Worm (Caenorhabditis elegans) whole organism, L2 larva: ENCODE results near the gene acs-18.

Experiments used
- C34F6.9 ChIP-seq: fragments of 150-350 bp; optimal IDR thresholded peaks from 2 replicates; lab custom pipeline; 2014; ENCODE audit warnings: missing biosample characterization, missing genetic modification characterization
- F13H6.1 ChIP-seq: sonication (generic microtip); optimal IDR thresholded peaks from 2 replicates; lab custom pipeline; 2016; ENCODE audit warnings: missing genetic modification characterization, missing compliant biosample characterization
- R02D3.7 ChIP-seq: fragments of 150-350 bp; optimal IDR thresholded peaks from 2 replicates; lab custom pipeline; 2014; ENCODE audit warnings: missing biosample characterization, missing genetic modification characterization
- Y55F3AM.14 ChIP-seq: fragments of 200-800 bp; sonication (Bioruptor generic); optimal IDR thresholded peaks from 2 replicates; lab custom pipeline; 2018; ENCODE audit warnings: mild to moderate bottlenecking, missing genetic modification characterization, missing compliant biosample characterization
- ZK546.5 ChIP-seq: sonication (generic microtip); optimal IDR thresholded peaks from 2 replicates; lab custom pipeline; 2017; ENCODE audit warnings: missing biosample characterization, missing genetic modification characterization
- alr-1 ChIP-seq: fragments of 150-350 bp; optimal IDR thresholded peaks from 2 replicates; lab custom pipeline; 2014; ENCODE audit warnings: missing biosample characterization, missing genetic modification characterization
- aly-2 ChIP-seq: fragments of 150-350 bp; optimal IDR thresholded peaks from 2 replicates; lab custom pipeline; 2014; ENCODE audit warnings: missing biosample characterization, missing genetic modification characterization
- ama-1 ChIP-seq: fragments of 150-350 bp; optimal IDR thresholded peaks from 2 replicates; lab custom pipeline; 2018; ENCODE audit warnings: inconsistent platforms
- ceh-16 ChIP-seq: fragments of 150-350 bp; optimal IDR thresholded peaks from 2 replicates; lab custom pipeline; 2014; ENCODE audit warnings: missing biosample characterization, missing genetic modification characterization
- ceh-82 ChIP-seq: fragments of 150-350 bp; optimal IDR thresholded peaks from 2 replicates; lab custom pipeline; 2014; ENCODE audit warnings: missing biosample characterization, missing genetic modification characterization
- crh-2 ChIP-seq: sonication (generic microtip); optimal IDR thresholded peaks from 2 replicates; lab custom pipeline; 2017; ENCODE audit warnings: missing biosample characterization, missing genetic modification characterization
- dmd-4 ChIP-seq: sonication (generic microtip); optimal IDR thresholded peaks from 2 replicates; lab custom pipeline; 2017; ENCODE audit warnings: missing biosample characterization, missing genetic modification characterization
- egl-27 ChIP-seq: sonication (generic microtip); optimal IDR thresholded peaks from 3 replicates; lab custom pipeline; 2017; ENCODE audit warnings: missing biosample characterization, missing genetic modification reagents, missing genetic modification characterization
- elt-1 ChIP-seq: fragments of 150-350 bp; optimal IDR thresholded peaks from 2 replicates; lab custom pipeline; 2014; ENCODE audit warnings: missing biosample characterization, missing genetic modification characterization
- elt-3 ChIP-seq: sonication (generic microtip); optimal IDR thresholded peaks from 2 replicates; lab custom pipeline; 2017; ENCODE audit warnings: missing biosample characterization, missing genetic modification characterization
- fos-1 ChIP-seq: fragments of 150-350 bp; optimal IDR thresholded peaks from 2 replicates; lab custom pipeline; 2014; ENCODE audit warnings: missing biosample characterization, missing genetic modification characterization
- gmeb-1 ChIP-seq: fragments of 150-350 bp; optimal IDR thresholded peaks from 2 replicates; lab custom pipeline; 2014; ENCODE audit warnings: missing biosample characterization, missing genetic modification characterization
- lin-11 ChIP-seq: fragments of 150-350 bp; sonication (generic microtip); optimal IDR thresholded peaks from 2 replicates; lab custom pipeline; 2014; ENCODE audit warnings: missing biosample characterization, missing genetic modification characterization, inconsistent platforms, mixed read lengths
- lin-13 ChIP-seq: fragments of 150-350 bp; optimal IDR thresholded peaks from 2 replicates; lab custom pipeline; 2014; ENCODE audit warnings: missing biosample characterization, missing genetic modification reagents, missing genetic modification characterization
- lsy-2 ChIP-seq, 2 experiments: fragments of 150-350 bp in 1 of 2; sonication (generic microtip) in 1 of 2; optimal IDR thresholded peaks; 2 replicates each; lab custom pipeline; 2014 to 2017; ENCODE audit warnings: missing biosample characterization in 2 of 2, missing genetic modification characterization in 2 of 2
- mab-5 ChIP-seq: fragments of 150-350 bp; optimal IDR thresholded peaks from 2 replicates; lab custom pipeline; 2014; ENCODE audit warnings: missing biosample characterization, missing genetic modification characterization
- mbf-1 ChIP-seq: sonication (generic microtip); optimal IDR thresholded peaks from 2 replicates; lab custom pipeline; 2017; ENCODE audit warnings: missing biosample characterization, missing genetic modification characterization
- mdl-1 ChIP-seq, 2 experiments: fragments of 150-350 bp in 1 of 2; sonication (generic microtip) in 1 of 2; optimal IDR thresholded peaks; 2 replicates each; lab custom pipeline; 2017; ENCODE audit warnings: missing biosample characterization in 2 of 2, missing genetic modification characterization in 2 of 2
- nhr-10 ChIP-seq: sonication (generic microtip); optimal IDR thresholded peaks from 2 replicates; lab custom pipeline; 2017; ENCODE audit warnings: missing biosample characterization, missing genetic modification characterization
- nhr-11 ChIP-seq: fragments of 150-350 bp; optimal IDR thresholded peaks from 2 replicates; lab custom pipeline; 2014; ENCODE audit warnings: missing biosample characterization, missing genetic modification characterization
- nhr-129 ChIP-seq: fragments of 150-350 bp; optimal IDR thresholded peaks from 2 replicates; lab custom pipeline; 2014; ENCODE audit warnings: missing biosample characterization, missing genetic modification characterization
- nhr-21 ChIP-seq: fragments of 150-350 bp; optimal IDR thresholded peaks from 2 replicates; lab custom pipeline; 2014; ENCODE audit warnings: missing biosample characterization, missing genetic modification characterization
- nhr-23 ChIP-seq: fragments of 150-350 bp; optimal IDR thresholded peaks from 2 replicates; lab custom pipeline; 2014; ENCODE audit warnings: missing biosample characterization, missing genetic modification reagents, missing genetic modification characterization
- nhr-237 ChIP-seq: fragments of 150-350 bp; optimal IDR thresholded peaks from 2 replicates; lab custom pipeline; 2014; ENCODE audit warnings: missing biosample characterization, missing genetic modification characterization
- nhr-25 ChIP-seq: fragments of 150-350 bp; sonication (generic microtip); optimal IDR thresholded peaks from 3 replicates; lab custom pipeline; 2014; ENCODE audit warnings: missing biosample characterization, missing genetic modification characterization
- nhr-6 ChIP-seq: fragments of 150-350 bp; optimal IDR thresholded peaks from 2 replicates; lab custom pipeline; 2014; ENCODE audit warnings: missing biosample characterization, missing genetic modification characterization
- nhr-77 ChIP-seq: fragments of 150-350 bp; optimal IDR thresholded peaks from 2 replicates; lab custom pipeline; 2014; ENCODE audit warnings: missing biosample characterization, missing genetic modification characterization
- peb-1 ChIP-seq: fragments of 150-350 bp; optimal IDR thresholded peaks from 2 replicates; lab custom pipeline; 2014; ENCODE audit warnings: missing biosample characterization, missing genetic modification characterization
- sem-4 ChIP-seq: fragments of 150-350 bp; optimal IDR thresholded peaks from 2 replicates; lab custom pipeline; 2014; ENCODE audit warnings: missing biosample characterization, missing genetic modification reagents, missing genetic modification characterization
- skn-1 ChIP-seq: sonication (generic microtip); optimal IDR thresholded peaks from 2 replicates; lab custom pipeline; 2017; ENCODE audit warnings: missing biosample characterization, missing genetic modification characterization
- sma-3 ChIP-seq: sonication (generic microtip); optimal IDR thresholded peaks from 2 replicates; lab custom pipeline; 2016; ENCODE audit warnings: missing genetic modification reagents, missing genetic modification characterization, missing compliant biosample characterization
- sma-9 ChIP-seq, 2 experiments: fragments of 150-350 bp in 1 of 2; sonication (generic microtip) in 1 of 2; optimal IDR thresholded peaks; 2 replicates each; lab custom pipeline; 2014 to 2016; ENCODE audit warnings: missing genetic modification characterization in 2 of 2, mild to moderate bottlenecking in 1 of 2, missing biosample characterization in 1 of 2, missing compliant biosample characterization in 1 of 2, missing genetic modification reagents in 1 of 2, moderate library complexity in 1 of 2
- snpc-4 ChIP-seq: fragments of 150-350 bp; optimal IDR thresholded peaks from 2 replicates; lab custom pipeline; 2014; ENCODE audit warnings: missing biosample characterization, missing genetic modification characterization
- unc-39 ChIP-seq: fragments of 150-350 bp; optimal IDR thresholded peaks from 2 replicates; lab custom pipeline; 2014; ENCODE audit warnings: missing biosample characterization, missing genetic modification characterization
- unc-55 ChIP-seq: fragments of 150-350 bp; sonication (generic microtip); optimal IDR thresholded peaks from 3 replicates; lab custom pipeline; 2014; ENCODE audit warnings: missing biosample characterization, missing genetic modification reagents, missing genetic modification characterization
- zag-1 ChIP-seq: fragments of 150-350 bp; optimal IDR thresholded peaks from 2 replicates; lab custom pipeline; 2014; ENCODE audit warnings: missing biosample characterization, missing genetic modification characterization
- ztf-11 ChIP-seq: sonication (generic microtip); optimal IDR thresholded peaks from 2 replicates; lab custom pipeline; 2017; ENCODE audit warnings: missing biosample characterization, missing genetic modification characterization
- ztf-4 ChIP-seq: fragments of 150-350 bp; optimal IDR thresholded peaks from 2 replicates; lab custom pipeline; 2014; ENCODE audit warnings: missing biosample characterization, missing genetic modification characterization

acs-18 gene

DNA sequence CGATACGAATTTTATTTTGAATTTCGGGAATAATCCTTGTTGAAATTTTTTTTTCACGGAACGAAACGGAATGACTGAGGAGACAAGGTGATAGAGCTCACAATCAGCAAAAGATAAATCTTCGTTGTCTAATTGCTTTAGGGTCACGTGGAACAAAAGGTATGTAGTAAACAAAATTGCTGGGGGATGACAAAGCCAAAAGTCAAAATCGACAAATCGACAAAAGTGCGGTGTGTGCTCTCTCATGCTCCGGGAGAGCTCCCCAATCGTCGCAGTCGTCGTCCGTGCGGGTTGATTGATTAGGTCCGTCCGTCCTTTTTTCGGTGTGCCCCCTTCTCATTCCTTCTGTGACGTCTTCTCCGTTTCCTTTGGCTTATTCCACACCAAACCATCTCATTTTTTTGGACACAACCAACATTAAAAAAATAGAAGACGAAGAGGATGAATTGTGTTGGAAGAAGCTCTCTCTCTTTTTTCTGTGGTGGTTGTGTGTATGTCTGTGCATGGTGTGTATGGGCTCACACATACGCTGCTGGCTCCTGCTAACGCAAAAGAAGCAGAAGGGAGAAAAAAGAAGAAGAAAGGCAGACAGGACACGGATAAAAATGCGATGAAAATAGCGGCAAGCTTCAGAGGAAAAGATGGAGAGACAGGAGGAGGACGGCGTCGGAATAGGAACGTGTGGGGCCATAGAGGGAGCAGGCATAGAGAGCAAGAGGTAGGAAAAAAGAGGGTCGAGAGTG is 28.3 kb upstream of the acs-18 start:
- TF ChIP-seq Y55F3AM.14 (GFP tag; lab: Kevin White, UChicago): peak; percentile 57
- peak in 1 of 2 experiments; percentile 8 for TF ChIP-seq lsy-2 (tag; optimal IDR thresholded peaks at IDR 0.05; lab: Kevin White, UChicago)
- no peak for TF ChIP-seq mab-5 (tag; lab: Kevin White, UChicago)
- peak; percentile 28 for TF ChIP-seq sma-9 (GFP tag; optimal IDR thresholded peaks at IDR 0.05; lab: Kevin White, UChicago)
- TF ChIP-seq sma-9 (tag; optimal IDR thresholded peaks at IDR 0.05; lab: Kevin White, UChicago): no peak
- no peak for TF ChIP-seq nhr-11 (tag; lab: Kevin White, UChicago)
- TF ChIP-seq lin-11 (tag; lab: Kevin White, UChicago): peak; percentile 23
- TF ChIP-seq ztf-11 (tag; lab: Kevin White, UChicago): no peak
- peak in 1 of 2 experiments; percentile 36 for TF ChIP-seq mdl-1 (tag; optimal IDR thresholded peaks at IDR 0.05; lab: Kevin White, UChicago)
- peak; percentile 40 for TF ChIP-seq C34F6.9 (tag; lab: Kevin White, UChicago)
- peak; percentile 34 for TF ChIP-seq nhr-129 (tag; lab: Kevin White, UChicago)

- no peak for TF ChIP-seq C34F6.9 (tag; lab: Kevin White, UChicago)
- TF ChIP-seq nhr-23 (tag; lab: Kevin White, UChicago): no peak
- no peak for TF ChIP-seq unc-39 (tag; lab: Kevin White, UChicago)
- TF ChIP-seq ZK546.5 (tag; lab: Kevin White, UChicago): no peak
- TF ChIP-seq alr-1 (tag; lab: Kevin White, UChicago): no peak
- peak; percentile 41 for TF ChIP-seq crh-2
Measured at ce11 chrIV:10339701-10340100, 26.2 kb upstream of the acs-18 start.

ce11 chrIV:10337286-10337685 is 23.8 kb upstream of the acs-18 start:
- TF ChIP-seq egl-27 (tag; lab: Kevin White, UChicago) (no peak), ztf-4 (tag; lab: Kevin White, UChicago) (no peak), peb-1 (tag; lab: Kevin White, UChicago) (no peak), mbf-1 (tag; lab: Kevin White, UChicago) (no peak), nhr-11 (tag; lab: Kevin White, UChicago) (no peak), crh-2 (no peak), zag-1 (no peak), ceh-82 (no peak), snpc-4 (tag; lab: Kevin White, UChicago) (no peak), F13H6.1 (tag; lab: Kevin White, UChicago) (no peak), elt-3 (no peak), ZK546.5 (tag; lab: Kevin White, UChicago) (no peak), ztf-11 (tag; lab: Kevin White, UChicago) (no peak), dmd-4 (tag; lab: Kevin White, UChicago) (no peak), R02D3.7 (tag; lab: Kevin White, UChicago) (no peak), mab-5 (tag; lab: Kevin White, UChicago) (no peak), C34F6.9 (tag; lab: Kevin White, UChicago) (no peak)

DNA sequence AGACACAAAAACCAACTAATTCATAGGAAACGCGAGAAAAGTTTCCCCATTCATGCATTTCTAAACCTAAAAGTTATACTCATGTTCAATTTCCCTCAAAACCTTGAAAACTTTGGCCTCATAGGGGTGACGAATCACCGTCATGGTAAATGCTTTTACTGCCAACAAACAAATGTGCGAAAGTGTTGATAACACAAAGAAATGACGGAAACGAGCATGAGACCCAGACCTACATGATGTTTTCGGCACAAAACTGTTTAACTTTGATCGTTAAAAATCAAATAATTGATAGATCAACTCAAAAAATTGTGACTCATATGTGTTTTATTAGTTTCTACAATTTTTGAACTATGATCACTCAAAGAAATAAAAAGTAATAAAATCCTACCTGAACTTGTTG is 18.4 kb upstream of the acs-18 start:
- TF ChIP-seq sma-9 (GFP tag; optimal IDR thresholded peaks at IDR 0.05; lab: Kevin White, UChicago) (peak; percentile 22), sma-9 (tag; optimal IDR thresholded peaks at IDR 0.05; lab: Kevin White, UChicago) (no peak), nhr-25 (tag; lab: Kevin White, UChicago) (no peak), alr-1 (tag; lab: Kevin White, UChicago) (no peak), skn-1 (no peak), mdl-1 (tag; optimal IDR thresholded peaks at IDR 0.05; lab: Kevin White, UChicago) (no peak), ama-1 (lab: Kevin White, UChicago) (no peak), aly-2 (tag; lab: Kevin White, UChicago) (no peak), ceh-82 (no peak), unc-55 (peak; percentile 45), dmd-4 (tag; lab: Kevin White, UChicago) (no peak), lin-13 (GFP tag; lab: Kevin White, UChicago) (no peak), nhr-77 (tag; lab: Kevin White, UChicago) (no peak), nhr-237 (tag; lab: Kevin White, UChicago) (no peak), sma-3 (no peak), sem-4 (tag; lab: Kevin White, UChicago) (no peak), mbf-1 (tag; lab: Kevin White, UChicago) (no peak), gmeb-1 (tag; lab: Kevin White, UChicago) (peak; percentile 32), crh-2 (peak; percentile 70), nhr-21 (tag; lab: Kevin White, UChicago) (no peak), elt-1 (tag; lab: Kevin White, UChicago) (no peak), R02D3.7 (tag; lab: Kevin White, UChicago) (no peak), peb-1 (tag; lab: Kevin White, UChicago) (no peak), nhr-10 (tag; lab: Kevin White, UChicago) (no peak), nhr-23 (tag; lab: Kevin White, UChicago) (no peak), nhr-129 (tag; lab: Kevin White, UChicago) (peak; percentile 36), F13H6.1 (tag; lab: Kevin White, UChicago) (no peak), ztf-4 (tag; lab: Kevin White, UChicago) (no peak), lsy-2 (tag; optimal IDR thresholded peaks at IDR 0.05; lab: Kevin White, UChicago) (no peak), unc-39 (tag; lab: Kevin White, UChicago) (no peak), ceh-16 (no peak), Y55F3AM.14 (GFP tag; lab: Kevin White, UChicago) (no peak), ZK546.5 (tag; lab: Kevin White, UChicago) (no peak), snpc-4 (tag; lab: Kevin White, UChicago) (no peak), elt-3 (no peak), nhr-6 (tag; lab: Kevin White, UChicago) (no peak), fos-1 (tag; lab: Kevin White, UChicago) (peak; percentile 93)
